Fruit fly (Drosophila melanogaster): ENCODE measurements around the gene CG9555.

dm6 chr2L:8955597-8956335, 35.8 kb upstream of the CG9555 start:
- no peak for TF ChIP-seq usp (GFP tag; optimal IDR thresholded peaks at IDR 0.05)
- TF ChIP-seq N (GFP tag; optimal IDR thresholded peaks at IDR 0.05): no peak
- TF ChIP-seq Hr78 (GFP tag; optimal IDR thresholded peaks at IDR 0.05): no peak
- TF ChIP-seq Mio (GFP tag; optimal IDR thresholded peaks at IDR 0.05): no peak
- TF ChIP-seq dmrt93B (GFP tag; optimal IDR thresholded peaks at IDR 0.05): no peak
- no peak for TF ChIP-seq pan (optimal IDR thresholded peaks at IDR 0.05)
- no peak for TF ChIP-seq GATAd (GFP tag; optimal IDR thresholded peaks at IDR 0.05)
- no peak for TF ChIP-seq Sp1 (GFP tag; optimal IDR thresholded peaks at IDR 0.05)
